Worm (Caenorhabditis elegans) whole organism, L2 larva: Measurements from ENCODE around the gene fli-1.

Experiments
- Y55F3AM.14 ChIP-seq: fragments of 200-800 bp; sonication (Bioruptor generic); optimal IDR thresholded peaks from 2 replicates; lab custom pipeline; 2018; ENCODE audit warnings: mild to moderate bottlenecking, missing genetic modification characterization, missing compliant biosample characterization
- ceh-16 ChIP-seq: fragments of 150-350 bp; optimal IDR thresholded peaks from 2 replicates; lab custom pipeline; 2014; ENCODE audit warnings: missing biosample characterization, missing genetic modification characterization
- ceh-82 ChIP-seq: fragments of 150-350 bp; optimal IDR thresholded peaks from 2 replicates; lab custom pipeline; 2014; ENCODE audit warnings: missing biosample characterization, missing genetic modification characterization
- lin-13 ChIP-seq: fragments of 150-350 bp; optimal IDR thresholded peaks from 2 replicates; lab custom pipeline; 2014; ENCODE audit warnings: missing biosample characterization, missing genetic modification reagents, missing genetic modification characterization
- lin-39 ChIP-seq: fragments of 150-350 bp; optimal IDR thresholded peaks from 2 replicates; lab custom pipeline; 2014; ENCODE audit warnings: missing biosample characterization, missing genetic modification reagents, missing genetic modification characterization
- lsy-2 ChIP-seq, 2 experiments: fragments of 150-350 bp in 1 of 2; sonication (generic microtip) in 1 of 2; optimal IDR thresholded peaks; 2 replicates each; lab custom pipeline; 2014 to 2017; ENCODE audit warnings: missing biosample characterization in 2 of 2, missing genetic modification characterization in 2 of 2
- nhr-11 ChIP-seq: fragments of 150-350 bp; optimal IDR thresholded peaks from 2 replicates; lab custom pipeline; 2014; ENCODE audit warnings: missing biosample characterization, missing genetic modification characterization
- sma-9 ChIP-seq, 2 experiments: fragments of 150-350 bp in 1 of 2; sonication (generic microtip) in 1 of 2; optimal IDR thresholded peaks; 2 replicates each; lab custom pipeline; 2014 to 2016; ENCODE audit warnings: missing genetic modification characterization in 2 of 2, mild to moderate bottlenecking in 1 of 2, missing biosample characterization in 1 of 2, missing compliant biosample characterization in 1 of 2, missing genetic modification reagents in 1 of 2, moderate library complexity in 1 of 2
- snpc-4 ChIP-seq: fragments of 150-350 bp; optimal IDR thresholded peaks from 2 replicates; lab custom pipeline; 2014; ENCODE audit warnings: missing biosample characterization, missing genetic modification characterization
- unc-39 ChIP-seq: fragments of 150-350 bp; optimal IDR thresholded peaks from 2 replicates; lab custom pipeline; 2014; ENCODE audit warnings: missing biosample characterization, missing genetic modification characterization
- unc-62 ChIP-seq: fragments of 150-350 bp; optimal IDR thresholded peaks from 2 replicates; lab custom pipeline; 2014; ENCODE audit warnings: missing biosample characterization, missing genetic modification reagents, missing genetic modification characterization
- ztf-11 ChIP-seq: sonication (generic microtip); optimal IDR thresholded peaks from 2 replicates; lab custom pipeline; 2017; ENCODE audit warnings: missing biosample characterization, missing genetic modification characterization

ce11 chrIII:8657676-8658366 lies 25.7 kb downstream of the fli-1 start:
- TF ChIP-seq unc-39 (tag; lab: Kevin White, UChicago) (no peak), lin-13 (GFP tag; lab: Kevin White, UChicago) (no peak), Y55F3AM.14 (GFP tag; lab: Kevin White, UChicago) (no peak), unc-62 (GFP tag; lab: Kevin White, UChicago) (no peak), snpc-4 (tag; lab: Kevin White, UChicago) (no peak), lsy-2 (tag; optimal IDR thresholded peaks at IDR 0.05; lab: Kevin White, UChicago) (no peak), ceh-82 (tag; lab: Kevin White, UChicago) (no peak), lin-39 (tag; lab: Kevin White, UChicago) (no peak), nhr-11 (tag; lab: Kevin White, UChicago) (no peak), ztf-11 (tag; lab: Kevin White, UChicago) (no peak), ceh-16 (tag; lab: Kevin White, UChicago) (no peak), sma-9 (GFP tag; optimal IDR thresholded peaks at IDR 0.05; lab: Kevin White, UChicago) (no peak), sma-9 (tag; optimal IDR thresholded peaks at IDR 0.05; lab: Kevin White, UChicago) (no peak)
